Comparison of ENCODE assay signal across 1 fruit fly cellular context in the genomic region with DNA sequence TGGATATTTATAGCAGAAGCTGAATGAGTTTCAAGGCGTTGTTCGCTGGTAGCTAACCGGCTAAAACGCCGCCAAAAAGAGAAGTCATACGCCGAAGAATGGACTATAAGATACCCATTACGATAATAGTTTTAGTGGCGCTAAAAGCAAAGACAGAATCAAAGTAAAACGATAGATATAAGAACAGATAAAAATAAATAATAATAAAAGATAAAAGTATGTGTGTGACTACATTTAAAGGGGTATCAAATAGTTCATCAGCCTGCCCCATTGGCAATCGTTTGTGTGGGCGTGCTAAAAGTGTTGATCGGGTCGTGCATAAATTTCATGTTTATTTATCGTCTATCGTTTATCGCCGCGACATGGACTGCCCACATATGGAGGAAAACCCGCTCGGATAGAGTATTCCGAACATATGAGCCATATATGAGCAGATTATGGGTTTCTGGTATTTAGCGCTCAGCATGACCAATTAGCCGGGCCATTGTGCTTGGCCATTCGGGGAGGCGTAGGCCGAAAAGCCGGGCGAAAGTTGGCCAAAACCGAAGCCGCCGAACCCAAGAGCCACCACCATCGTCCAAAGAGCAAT.
A peak's percentile ranks its signal among the peaks of the same experiment; 100 is the strongest.
TF ChIP-seq lines count a peak whose summit lies in the region.

No protein-coding gene starts in this region.

TF ChIP-seq in whole organism, embryonic, 481 proteins besides CTCF, POLR2A, EP300 and RAD21 (continued from another document and continues in another):
- TF ChIP-seq Dref (GFP tag; IDR thresholded peaks at IDR 0.05; lab: Robert Waterston, UW) (0 out of 2 replicates have a peak, but pooled peaks have one; percentile 4), CG2199 (GFP tag; IDR thresholded peaks at IDR 0.05; lab: Robert Waterston, UW) (no peak), CG18262 (tag; optimal IDR thresholded peaks at IDR 0.05; lab: Kevin White, UChicago) (peak; percentile 59), HmgD (GFP tag; optimal IDR thresholded peaks at IDR 0.05; lab: Kevin White, UChicago) (no peak), Hand (GFP tag; optimal IDR thresholded peaks at IDR 0.05; lab: Kevin White, UChicago) (no peak), CG9932 (GFP tag; IDR thresholded peaks at IDR 0.05; lab: Robert Waterston, UW) (peak; percentile 78), CG7271 (tag; optimal IDR thresholded peaks at IDR 0.05; lab: Kevin White, UChicago) (no peak), gsb-n (tag; optimal IDR thresholded peaks at IDR 0.05; lab: Kevin White, UChicago) (peak; percentile 39), trh (GFP tag; optimal IDR thresholded peaks at IDR 0.05; lab: Kevin White, UChicago) (no peak), CG7556 (GFP tag; optimal IDR thresholded peaks at IDR 0.05; lab: Kevin White, UChicago) (peak; percentile 52), kni (GFP tag; optimal IDR thresholded peaks at IDR 0.05; lab: Kevin White, UChicago) (no peak), CG3281 (GFP tag; optimal IDR thresholded peaks at IDR 0.05; lab: Kevin White, UChicago) (peak; percentile 59), pita (GFP tag; optimal IDR thresholded peaks at IDR 0.05; lab: Kevin White, UChicago) (no peak), Doc2 (GFP tag; IDR thresholded peaks at IDR 0.05; lab: Robert Waterston, UW) (no peak), CG12299 (tag; optimal IDR thresholded peaks at IDR 0.05; lab: Kevin White, UChicago) (no peak), CG10462 (GFP tag; optimal IDR thresholded peaks at IDR 0.05; lab: Kevin White, UChicago) (no peak), grn (GFP tag; optimal IDR thresholded peaks at IDR 0.05; lab: Kevin White, UChicago) (no peak), unc-4 (GFP tag; IDR thresholded peaks at IDR 0.05; lab: Robert Waterston, UW; ENCODE audit: partially characterized antibody) (no peak), CG10209 (GFP tag; optimal IDR thresholded peaks at IDR 0.05; lab: Kevin White, UChicago) (peak; percentile 63), CG12744 (GFP tag; optimal IDR thresholded peaks at IDR 0.05; lab: Kevin White, UChicago) (no peak), HLH54F (GFP tag; optimal IDR thresholded peaks at IDR 0.05; lab: Kevin White, UChicago) (peak; percentile 13), CG14860 (GFP tag; IDR thresholded peaks at IDR 0.05; lab: Robert Waterston, UW; ENCODE audit: partially characterized antibody) (peak; percentile 73; the same call in 2 of the 3 replicates), BtbVII (GFP tag; optimal IDR thresholded peaks at IDR 0.05; lab: Kevin White, UChicago) (no peak), Mes4 (GFP tag; optimal IDR thresholded peaks at IDR 0.05; lab: Kevin White, UChicago) (no peak), CG15011 (GFP tag; optimal IDR thresholded peaks at IDR 0.05; lab: Kevin White, UChicago) (peak; percentile 9), CG17385 (GFP tag; optimal IDR thresholded peaks at IDR 0.05; lab: Kevin White, UChicago) (peak; percentile 59), ssp (GFP tag; IDR thresholded peaks at IDR 0.05; lab: Robert Waterston, UW) (peak; percentile 57), Deaf1 (tag; optimal IDR thresholded peaks at IDR 0.05; lab: Kevin White, UChicago) (peak; percentile 52), onecut (GFP tag; IDR thresholded peaks at IDR 0.05; lab: Robert Waterston, UW) (no peak), HLHmδ (GFP tag; optimal IDR thresholded peaks at IDR 0.05; lab: Kevin White, UChicago) (no peak), Abd-B (GFP tag; optimal IDR thresholded peaks at IDR 0.05; lab: Kevin White, UChicago) (peak; percentile 53), CG6175 (GFP tag; IDR thresholded peaks at IDR 0.05; lab: Robert Waterston, UW) (no peak; the same call in 2 of the 3 replicates), hth (optimal IDR thresholded peaks at IDR 0.05; lab: Kevin White, UChicago) (no peak), eyg (GFP tag; optimal IDR thresholded peaks at IDR 0.05; lab: Kevin White, UChicago) (no peak), CG18599 (GFP tag; optimal IDR thresholded peaks at IDR 0.05; lab: Kevin White, UChicago) (peak; percentile 62), abd-A (tag; optimal IDR thresholded peaks at IDR 0.05; lab: Kevin White, UChicago) (peak; percentile 44), Jarid2 (GFP tag; optimal IDR thresholded peaks at IDR 0.05; lab: Kevin White, UChicago) (peak; percentile 8), CG2129 (GFP tag; IDR thresholded peaks at IDR 0.05; lab: Robert Waterston, UW; ENCODE audit: partially characterized antibody) (no peak), CG15479 (GFP tag; optimal IDR thresholded peaks at IDR 0.05; lab: Kevin White, UChicago) (no peak), vnd (GFP tag; IDR thresholded peaks at IDR 0.05; lab: Robert Waterston, UW; ENCODE audit: partially characterized antibody) (0 out of 3 replicates have a peak, but pooled peaks have one; percentile 8), Dfd (GFP tag; optimal IDR thresholded peaks at IDR 0.05; lab: Kevin White, UChicago) (no peak), CG10274 (GFP tag; optimal IDR thresholded peaks at IDR 0.05; lab: Kevin White, UChicago) (no peak), CG13296 (GFP tag; optimal IDR thresholded peaks at IDR 0.05; lab: Kevin White, UChicago) (peak; percentile 66), yki (optimal IDR thresholded peaks at IDR 0.05; lab: Kevin White, UChicago) (no peak), stwl (tag; optimal IDR thresholded peaks at IDR 0.05; lab: Kevin White, UChicago) (no peak), CG11723 (GFP tag; optimal IDR thresholded peaks at IDR 0.05; lab: Kevin White, UChicago) (peak; percentile 13), CG31365 (tag; optimal IDR thresholded peaks at IDR 0.05; lab: Kevin White, UChicago) (no peak), ham (GFP tag; IDR thresholded peaks at IDR 0.05; lab: Robert Waterston, UW) (peak; percentile 24; the same call in 1 of the 2 replicates), cas (GFP tag; IDR thresholded peaks at IDR 0.05; lab: Robert Waterston, UW) (0 out of 2 replicates have a peak, but pooled peaks have one; percentile 30), phol (tag; optimal IDR thresholded peaks at IDR 0.05; lab: Kevin White, UChicago) (peak; percentile 73), CG7786 (GFP tag; optimal IDR thresholded peaks at IDR 0.05; lab: Kevin White, UChicago) (no peak), sr (GFP tag; IDR thresholded peaks at IDR 0.05; lab: Robert Waterston, UW) (peak; percentile 79), CG3995 (GFP tag; optimal IDR thresholded peaks at IDR 0.05; lab: Kevin White, UChicago) (peak; percentile 37), NC2α (GFP tag; optimal IDR thresholded peaks at IDR 0.05; lab: Kevin White, UChicago) (no peak), fd96Cb (tag; optimal IDR thresholded peaks at IDR 0.05; lab: Kevin White, UChicago) (peak; percentile 69), prd (optimal IDR thresholded peaks at IDR 0.05; lab: Kevin White, UChicago) (no peak), prd (GFP tag; IDR thresholded peaks at IDR 0.05; lab: Robert Waterston, UW) (peak; percentile 79), gce (GFP tag; IDR thresholded peaks at IDR 0.05; lab: Robert Waterston, UW) (peak; percentile 49; the same call in 1 of the 3 replicates), mld (GFP tag; IDR thresholded peaks at IDR 0.05; lab: Robert Waterston, UW; ENCODE audit: partially characterized antibody) (no peak), Xbp1 (GFP tag; optimal IDR thresholded peaks at IDR 0.05; lab: Kevin White, UChicago) (peak; percentile 67), nmo (GFP tag; optimal IDR thresholded peaks at IDR 0.05; lab: Kevin White, UChicago) (peak; percentile 68), CG9215 (GFP tag; IDR thresholded peaks at IDR 0.05; lab: Robert Waterston, UW) (peak; percentile 61), CG8924 (tag; optimal IDR thresholded peaks at IDR 0.05; lab: Kevin White, UChicago) (peak; percentile 72), pros (GFP tag; optimal IDR thresholded peaks at IDR 0.05; lab: Kevin White, UChicago) (no peak), CG17568 (GFP tag; optimal IDR thresholded peaks at IDR 0.05; lab: Kevin White, UChicago) (peak; percentile 30), B-H2 (GFP tag; optimal IDR thresholded peaks at IDR 0.05; lab: Kevin White, UChicago) (no peak), bbx (GFP tag; IDR thresholded peaks at IDR 0.05; lab: Robert Waterston, UW; ENCODE audit: partially characterized antibody) (0 out of 2 replicates have a peak, but pooled peaks have one; percentile 17), CG4730 (GFP tag; IDR thresholded peaks at IDR 0.05; lab: Robert Waterston, UW) (peak; percentile 64), CG6254 (GFP tag; optimal IDR thresholded peaks at IDR 0.05; lab: Kevin White, UChicago) (no peak), Med (GFP tag; lab: Kevin White, UChicago) (peak; percentile 85), Fer1 (GFP tag; optimal IDR thresholded peaks at IDR 0.05; lab: Kevin White, UChicago) (peak; percentile 56), CG30403 (GFP tag; optimal IDR thresholded peaks at IDR 0.05; lab: Kevin White, UChicago) (peak; percentile 66), Pdp1 (GFP tag; optimal IDR thresholded peaks at IDR 0.05; lab: Kevin White, UChicago) (peak; percentile 4 to 33), Ets65A (GFP tag; lab: Kevin White, UChicago) (peak; percentile 89), CG13424 (tag; optimal IDR thresholded peaks at IDR 0.05; lab: Kevin White, UChicago) (peak; percentile 75), wek (GFP tag; optimal IDR thresholded peaks at IDR 0.05; lab: Kevin White, UChicago) (no peak), ranshi (GFP tag; IDR thresholded peaks at IDR 0.05; lab: Robert Waterston, UW) (peak; percentile 66), ato (GFP tag; IDR thresholded peaks at IDR 0.05; lab: Robert Waterston, UW; ENCODE audit: partially characterized antibody) (no peak), nau (GFP tag; optimal IDR thresholded peaks at IDR 0.05; lab: Kevin White, UChicago) (peak; percentile 14), ab (GFP tag; optimal IDR thresholded peaks at IDR 0.05; lab: Kevin White, UChicago) (no peak), cwo (GFP tag; optimal IDR thresholded peaks at IDR 0.05; lab: Kevin White, UChicago) (peak; percentile 21), CG7963 (GFP tag; IDR thresholded peaks at IDR 0.05; lab: Robert Waterston, UW; ENCODE audit: partially characterized antibody) (0 out of 3 replicates have a peak, but pooled peaks have one; percentile 13), Fer2 (tag; optimal IDR thresholded peaks at IDR 0.05; lab: Kevin White, UChicago) (peak; percentile 8), Tbp (GFP tag; optimal IDR thresholded peaks at IDR 0.05; lab: Kevin White, UChicago) (no peak), z (GFP tag; IDR thresholded peaks at IDR 0.05; lab: Robert Waterston, UW) (no peak), CG15601 (tag; optimal IDR thresholded peaks at IDR 0.05; lab: Kevin White, UChicago) (peak; percentile 15), Optix (GFP tag; IDR thresholded peaks at IDR 0.05; lab: Robert Waterston, UW) (peak; percentile 39; the same call in 1 of the 3 replicates), ind (GFP tag; optimal IDR thresholded peaks at IDR 0.05; lab: Kevin White, UChicago) (peak; percentile 68), ase (GFP tag; IDR thresholded peaks at IDR 0.05; lab: Robert Waterston, UW) (peak; percentile 56; the same call in 1 of the 3 replicates), sc (optimal IDR thresholded peaks at IDR 0.05; lab: Kevin White, UChicago) (no peak), sc (GFP tag; optimal IDR thresholded peaks at IDR 0.05; lab: Kevin White, UChicago) (no peak), stc (GFP tag; IDR thresholded peaks at IDR 0.05; lab: Robert Waterston, UW) (peak; percentile 57; the same call in 1 of the 2 replicates), Sry-β (GFP tag; optimal IDR thresholded peaks at IDR 0.05; lab: Kevin White, UChicago) (no peak), trem (tag; optimal IDR thresholded peaks at IDR 0.05; lab: Kevin White, UChicago) (peak; percentile 34), tio (GFP tag; optimal IDR thresholded peaks at IDR 0.05; lab: Kevin White, UChicago) (no peak), bsh (GFP tag; optimal IDR thresholded peaks at IDR 0.05; lab: Kevin White, UChicago) (peak in 1 of 2 experiments; percentile 54), CG1647 (GFP tag; optimal IDR thresholded peaks at IDR 0.05; lab: Kevin White, UChicago) (no peak), C15 (GFP tag; IDR thresholded peaks at IDR 0.05; lab: Robert Waterston, UW) (no peak), CG6272 (GFP tag; IDR thresholded peaks at IDR 0.05; lab: Robert Waterston, UW) (no peak), CG17829 (tag; optimal IDR thresholded peaks at IDR 0.05; lab: Kevin White, UChicago) (peak; percentile 60), CG8281 (tag; optimal IDR thresholded peaks at IDR 0.05; lab: Kevin White, UChicago) (peak; percentile 14), Oaz (GFP tag; IDR thresholded peaks at IDR 0.05; lab: Robert Waterston, UW) (peak; percentile 49; the same call in 1 of the 2 replicates), dati (GFP tag; IDR thresholded peaks at IDR 0.05; lab: Robert Waterston, UW) (no peak), NfI (GFP tag; optimal IDR thresholded peaks at IDR 0.05; lab: Kevin White, UChicago) (peak; percentile 29), knrl (GFP tag; IDR thresholded peaks at IDR 0.05; lab: Robert Waterston, UW; ENCODE audit: partially characterized antibody) (no peak), CG3726 (GFP tag; IDR thresholded peaks at IDR 0.05; lab: Robert Waterston, UW) (peak; percentile 37; the same call in 1 of the 3 replicates), jing (GFP tag; optimal IDR thresholded peaks at IDR 0.05; lab: Kevin White, UChicago) (peak; percentile 41), D19B (GFP tag; optimal IDR thresholded peaks at IDR 0.05; lab: Kevin White, UChicago) (peak; percentile 95), slbo (GFP tag; IDR thresholded peaks at IDR 0.05; lab: Robert Waterston, UW) (peak; percentile 83), CG6791 (GFP tag; IDR thresholded peaks at IDR 0.05; lab: Robert Waterston, UW; ENCODE audit: partially characterized antibody) (no peak), nerfin-2 (GFP tag; IDR thresholded peaks at IDR 0.05; lab: Robert Waterston, UW; ENCODE audit: partially characterized antibody) (peak; percentile 24; the same call in 1 of the 2 replicates), CG9817 (tag; optimal IDR thresholded peaks at IDR 0.05; lab: Kevin White, UChicago) (peak; percentile 66), chm (GFP tag; IDR thresholded peaks at IDR 0.05; lab: Robert Waterston, UW) (no peak), CG34224 (GFP tag; IDR thresholded peaks at IDR 0.05; lab: Robert Waterston, UW; ENCODE audit: partially characterized antibody) (no peak), CG17361 (GFP tag; IDR thresholded peaks at IDR 0.05; lab: Robert Waterston, UW) (peak; percentile 57), btn (GFP tag; optimal IDR thresholded peaks at IDR 0.05; lab: Kevin White, UChicago) (no peak), CG13775 (GFP tag; optimal IDR thresholded peaks at IDR 0.05; lab: Kevin White, UChicago) (peak; percentile 52), Bdp1 (GFP tag; optimal IDR thresholded peaks at IDR 0.05; lab: Kevin White, UChicago) (no peak), CG12769 (tag; optimal IDR thresholded peaks at IDR 0.05; lab: Kevin White, UChicago) (peak; percentile 60), gt (GFP tag; IDR thresholded peaks at IDR 0.05; lab: Robert Waterston, UW) (no peak), CG34376 (GFP tag; optimal IDR thresholded peaks at IDR 0.05; lab: Kevin White, UChicago) (no peak), aop (GFP tag; IDR thresholded peaks at IDR 0.05; lab: Robert Waterston, UW) (no peak), grau (tag; optimal IDR thresholded peaks at IDR 0.05; lab: Kevin White, UChicago) (peak; percentile 78)
